Fruit fly (Drosophila melanogaster): ENCODE results near the gene AlaRS-m.

dm6 chr3L:5127609-5128008 is 18.3 kb upstream of the AlaRS-m start:
- TF ChIP-seq CTCF (optimal IDR thresholded peaks at IDR 0.05) (no peak), CG8478 (optimal IDR thresholded peaks at IDR 0.05) (no peak)
